Worm (Caenorhabditis elegans) whole organism, L4 larva: Measurements from ENCODE around the gene sbsp-1.

Source experiments
- D1046.2 ChIP-seq: fragments of 200-800 bp; sonication (Bioruptor generic); IDR thresholded peaks from 2 replicates; pipeline ENCODE4 v1.3.6; 2022; ENCODE audit warnings: missing genetic modification characterization, missing compliant biosample characterization
- F10B5.3 ChIP-seq: sonication (generic microtip); optimal IDR thresholded peaks from 2 replicates; lab custom pipeline; 2016; ENCODE audit warnings: mild to moderate bottlenecking, missing genetic modification characterization, missing compliant biosample characterization
- F26F4.8 ChIP-seq: fragments of 200-800 bp; sonication (Bioruptor generic); conservative IDR thresholded peaks from 2 replicates; pipeline ENCODE4 v1.3.6; 2022; ENCODE audit warnings: missing genetic modification characterization, missing compliant biosample characterization
- F49E8.2 ChIP-seq: sonication (generic microtip); optimal IDR thresholded peaks from 2 replicates; lab custom pipeline; 2016; ENCODE audit warnings: missing compliant biosample characterization, mild to moderate bottlenecking, missing genetic modification characterization, borderline replicate concordance
- R02D3.7 ChIP-seq: fragments of 150-350 bp; sonication (generic microtip); optimal IDR thresholded peaks from 3 replicates; lab custom pipeline; 2014; ENCODE audit warnings: missing biosample characterization, missing genetic modification characterization
- T20F7.1 ChIP-seq: fragments of 200-800 bp; sonication (Bioruptor generic); optimal IDR thresholded peaks from 2 replicates; lab custom pipeline; 2018; ENCODE audit warnings: mild to moderate bottlenecking, missing genetic modification characterization, missing compliant biosample characterization
- T26A8.4 ChIP-seq: fragments of 200-800 bp; sonication (Bioruptor generic); IDR thresholded peaks from 2 replicates; pipeline ENCODE4 v1.3.6; 2022; ENCODE audit warnings: missing genetic modification characterization, missing compliant biosample characterization
- Y105C5A.15 ChIP-seq: fragments of 200-800 bp; sonication (Bioruptor generic); IDR thresholded peaks from 2 replicates; pipeline ENCODE4 v1.3.6; 2022; ENCODE audit warnings: missing genetic modification characterization, missing compliant biosample characterization
- ZK337.2 ChIP-seq: fragments of 200-800 bp; sonication (Bioruptor generic); IDR thresholded peaks from 2 replicates; pipeline ENCODE4 v1.3.6; 2022; ENCODE audit warnings: missing genetic modification reagents, missing genetic modification characterization, missing compliant biosample characterization
- ZK546.5 ChIP-seq, 2 experiments: sonication (generic microtip); optimal IDR thresholded peaks; 2 replicates each; lab custom pipeline; 2017; ENCODE audit warnings: missing biosample characterization in 2 of 2, missing genetic modification characterization in 2 of 2
- aha-1 ChIP-seq: fragments of 150-350 bp; peaks from one replicate; lab custom pipeline; 2014; ENCODE audit warnings: missing biosample characterization, missing genetic modification characterization
- attf-4 ChIP-seq: sonication (generic microtip); optimal IDR thresholded peaks from 3 replicates; lab custom pipeline; 2017; ENCODE audit warnings: missing biosample characterization, missing genetic modification characterization
- ceh-20 ChIP-seq: fragments of 200-800 bp; sonication (Bioruptor generic); IDR thresholded peaks from 2 replicates; pipeline ENCODE4 v1.3.6; 2022; ENCODE audit warnings: missing genetic modification reagents, missing genetic modification characterization, missing compliant biosample characterization
- ceh-28 ChIP-seq: fragments of 150-350 bp; optimal IDR thresholded peaks from 2 replicates; lab custom pipeline; 2014; ENCODE audit warnings: missing biosample characterization, missing genetic modification reagents, missing genetic modification characterization
- daf-19 ChIP-seq: fragments of 200-800 bp; sonication (Bioruptor generic); conservative IDR thresholded peaks from 2 replicates; pipeline ENCODE4 v1.3.6; 2022; ENCODE audit warnings: missing genetic modification characterization, missing compliant biosample characterization
- daf-8 ChIP-seq: fragments of 200-800 bp; sonication (Bioruptor generic); IDR thresholded peaks from 2 replicates; pipeline ENCODE4 v1.3.6; 2022; ENCODE audit warnings: missing genetic modification characterization, missing compliant biosample characterization
- egl-27 ChIP-seq: sonication (generic microtip); optimal IDR thresholded peaks from 3 replicates; lab custom pipeline; 2017; ENCODE audit warnings: missing biosample characterization, missing genetic modification reagents, missing genetic modification characterization
- egl-43 ChIP-seq: fragments of 200-800 bp; sonication (Bioruptor generic); IDR thresholded peaks from 2 replicates; pipeline ENCODE4 v1.3.6; 2022; ENCODE audit warnings: missing genetic modification reagents, missing genetic modification characterization, missing compliant biosample characterization
- gei-8 ChIP-seq: fragments of 200-800 bp; sonication (Bioruptor generic); optimal IDR thresholded peaks from 2 replicates; lab custom pipeline; 2018; ENCODE audit warnings: mild to moderate bottlenecking, missing genetic modification characterization, missing compliant biosample characterization
- hmg-1.1 ChIP-seq: fragments of 200-800 bp; sonication (Bioruptor generic); IDR thresholded peaks from 2 replicates; pipeline ENCODE4 v1.3.6; 2022; ENCODE audit warnings: missing genetic modification reagents, missing genetic modification characterization, missing compliant biosample characterization
- jun-1 ChIP-seq: fragments of 150-350 bp; optimal IDR thresholded peaks from 2 replicates; lab custom pipeline; 2014; ENCODE audit warnings: missing biosample characterization, missing genetic modification reagents, missing genetic modification characterization
- lim-7 ChIP-seq: fragments of 200-800 bp; sonication (Bioruptor generic); IDR thresholded peaks from 2 replicates; pipeline ENCODE4 v1.3.6; 2022; ENCODE audit warnings: missing genetic modification characterization, missing compliant biosample characterization
- lin-1 ChIP-seq: fragments of 200-800 bp; sonication (Bioruptor generic); IDR thresholded peaks from 2 replicates; pipeline ENCODE4 v1.3.6; 2022; ENCODE audit warnings: missing genetic modification reagents, missing genetic modification characterization, missing compliant biosample characterization
- lin-15B ChIP-seq: fragments of 150-350 bp; sonication (generic microtip); optimal IDR thresholded peaks from 3 replicates; lab custom pipeline; 2014; ENCODE audit warnings: missing biosample characterization, missing genetic modification characterization
- lin-29 ChIP-seq: fragments of 200-800 bp; sonication (Bioruptor generic); IDR thresholded peaks from 2 replicates; pipeline ENCODE4 v1.3.6; 2022; ENCODE audit warnings: missing genetic modification reagents, missing genetic modification characterization, missing compliant biosample characterization
- lir-3 ChIP-seq: sonication (generic microtip); optimal IDR thresholded peaks from 2 replicates; lab custom pipeline; 2016; ENCODE audit warnings: mild to moderate bottlenecking, missing genetic modification characterization, missing compliant biosample characterization
- lsy-2 ChIP-seq, 2 experiments: fragments of 150-350 bp in 1 of 2; sonication (generic microtip) in 1 of 2; optimal IDR thresholded peaks; 2 replicates each; lab custom pipeline; 2014 to 2017; ENCODE audit warnings: missing biosample characterization in 2 of 2, missing genetic modification characterization in 2 of 2
- madf-5 ChIP-seq, 2 experiments: fragments of 200-800 bp; sonication (Bioruptor generic); IDR thresholded peaks; 2 replicates each; pipeline ENCODE4 v1.3.6; 2022; ENCODE audit warnings: missing compliant biosample characterization in 2 of 2, missing genetic modification characterization in 2 of 2
- mdl-1 ChIP-seq, 2 experiments: fragments of 150-350 bp in 1 of 2; sonication (generic microtip) in 1 of 2; optimal IDR thresholded peaks; 2 replicates each; lab custom pipeline; 2014 to 2017; ENCODE audit warnings: missing biosample characterization in 2 of 2, missing genetic modification characterization in 2 of 2
- mxl-2 ChIP-seq: fragments of 200-800 bp; sonication (Bioruptor generic); conservative IDR thresholded peaks from 2 replicates; pipeline ENCODE4 v1.3.6; 2022; ENCODE audit warnings: missing genetic modification reagents, missing genetic modification characterization, missing compliant biosample characterization
- mxl-3 ChIP-seq: fragments of 200-800 bp; sonication (Bioruptor generic); optimal IDR thresholded peaks from 2 replicates; lab custom pipeline; 2018; ENCODE audit warnings: mild to moderate bottlenecking, missing genetic modification characterization, missing compliant biosample characterization
- nhr-10 ChIP-seq: fragments of 150-350 bp; optimal IDR thresholded peaks from 2 replicates; lab custom pipeline; 2014; ENCODE audit warnings: missing biosample characterization, missing genetic modification characterization
- nhr-102 ChIP-seq: sonication (generic microtip); optimal IDR thresholded peaks from 2 replicates; lab custom pipeline; 2016; ENCODE audit warnings: mild to moderate bottlenecking, missing genetic modification characterization, moderate library complexity, missing compliant biosample characterization
- nhr-11 ChIP-seq: fragments of 150-350 bp; optimal IDR thresholded peaks from 2 replicates; lab custom pipeline; 2014; ENCODE audit warnings: missing biosample characterization, missing genetic modification characterization
- nhr-111 ChIP-seq: fragments of 200-800 bp; sonication (Bioruptor generic); optimal IDR thresholded peaks from 2 replicates; lab custom pipeline; 2018; ENCODE audit warnings: mild to moderate bottlenecking, missing genetic modification characterization, missing compliant biosample characterization
- nhr-237 ChIP-seq: sonication (generic microtip); optimal IDR thresholded peaks from 2 replicates; lab custom pipeline; 2017; ENCODE audit warnings: missing biosample characterization, missing genetic modification characterization
- nhr-25 ChIP-seq: sonication (generic microtip); optimal IDR thresholded peaks from 2 replicates; lab custom pipeline; 2017; ENCODE audit warnings: missing genetic modification characterization, mild to moderate bottlenecking, missing compliant biosample characterization, antibody characterized with exemption, moderate library complexity, borderline replicate concordance; ENCODE audit not compliant: insufficient read depth
- nhr-48 ChIP-seq: sonication (generic microtip); optimal IDR thresholded peaks from 2 replicates; lab custom pipeline; 2016; ENCODE audit warnings: mild to moderate bottlenecking, missing genetic modification characterization, missing compliant biosample characterization
- nhr-76 ChIP-seq: fragments of 150-350 bp; optimal IDR thresholded peaks from 2 replicates; lab custom pipeline; 2014; ENCODE audit warnings: missing biosample characterization, missing genetic modification characterization
- nhr-77 ChIP-seq: fragments of 150-350 bp; optimal IDR thresholded peaks from 2 replicates; lab custom pipeline; 2014; ENCODE audit warnings: missing biosample characterization, missing genetic modification characterization
- php-3 ChIP-seq: fragments of 200-800 bp; sonication (Bioruptor generic); IDR thresholded peaks from 2 replicates; pipeline ENCODE4 v1.3.6; 2022; ENCODE audit warnings: missing genetic modification reagents, missing genetic modification characterization, missing compliant biosample characterization
- pqm-1 ChIP-seq: sonication (generic microtip); optimal IDR thresholded peaks from 2 replicates; lab custom pipeline; 2017; ENCODE audit warnings: missing biosample characterization, missing genetic modification characterization
- rbr-2 ChIP-seq: sonication (generic microtip); optimal IDR thresholded peaks from 2 replicates; lab custom pipeline; 2016; ENCODE audit warnings: missing genotype, missing genetic modification characterization, missing compliant biosample characterization
- snpc-1.2 ChIP-seq: fragments of 200-800 bp; sonication (Bioruptor generic); IDR thresholded peaks from 2 replicates; pipeline ENCODE4 v1.3.6; 2022; ENCODE audit warnings: missing genetic modification reagents, missing genetic modification characterization, missing compliant biosample characterization
- snpc-4 ChIP-seq: fragments of 150-350 bp; optimal IDR thresholded peaks from 2 replicates; lab custom pipeline; 2014; ENCODE audit warnings: missing biosample characterization, missing genetic modification characterization
- spr-3 ChIP-seq: fragments of 200-800 bp; sonication (Bioruptor generic); optimal IDR thresholded peaks from 2 replicates; lab custom pipeline; 2018; ENCODE audit warnings: mild to moderate bottlenecking, missing genetic modification characterization, missing compliant biosample characterization
- tag-97 ChIP-seq: fragments of 200-800 bp; sonication (Bioruptor generic); IDR thresholded peaks from 2 replicates; pipeline ENCODE4 v1.3.6; 2022; ENCODE audit warnings: missing genetic modification characterization, missing compliant biosample characterization
- unc-130 ChIP-seq: sonication (generic microtip); optimal IDR thresholded peaks from 2 replicates; lab custom pipeline; 2016; ENCODE audit warnings: missing genetic modification reagents, missing genetic modification characterization, missing compliant biosample characterization
- unc-39 ChIP-seq: sonication (generic microtip); optimal IDR thresholded peaks from 2 replicates; lab custom pipeline; 2017; ENCODE audit warnings: missing biosample characterization, missing genetic modification characterization
- unc-62 ChIP-seq, 3 experiments: fragments of 150-350 bp in 1 of 3; sonication (generic microtip); optimal IDR thresholded peaks in 2 of 3; peaks in 1 of 3; 1 replicate in 1 of 3; 2 replicates in 2 of 3; lab custom pipeline; 2014 to 2017; ENCODE audit warnings: missing biosample characterization in 3 of 3, missing genetic modification characterization in 3 of 3, missing genetic modification reagents in 3 of 3, missing genotype in 1 of 3
- zfp-3 ChIP-seq: fragments of 200-800 bp; sonication (Bioruptor generic); conservative IDR thresholded peaks from 2 replicates; pipeline ENCODE4 v1.3.6; 2022; ENCODE audit warnings: missing genetic modification reagents, missing genetic modification characterization, missing compliant biosample characterization
- zip-2 ChIP-seq: fragments of 150-350 bp; optimal IDR thresholded peaks from 2 replicates; lab custom pipeline; 2014; ENCODE audit warnings: missing biosample characterization, missing genetic modification characterization

The sbsp-1 gene

ce11 chrIII:10818364-10818763 lies 14.4 kb upstream of the sbsp-1 start (continued):
- 0 out of 2 replicates have a peak, but pooled peaks have one; percentile 53 for TF ChIP-seq zfp-3 (GFP tag; lab: Robert Waterston, UW)
- peak; percentile 14 for TF ChIP-seq nhr-237
- TF ChIP-seq nhr-111: no peak
- TF ChIP-seq lsy-2 (tag; optimal IDR thresholded peaks at IDR 0.05; lab: Kevin White, UChicago): peak; percentile 63 to 76
- no peak for TF ChIP-seq D1046.2 (GFP tag; lab: Robert Waterston, UW)
- no peak for TF ChIP-seq unc-130
- TF ChIP-seq lin-15B (tag; lab: Kevin White, UChicago): no peak
- peak; percentile 64 for TF ChIP-seq nhr-11 (tag; lab: Kevin White, UChicago)
- peak; percentile 41 for TF ChIP-seq nhr-102 (tag; lab: Kevin White, UChicago)
- no peak for TF ChIP-seq zip-2 (tag; lab: Kevin White, UChicago)
- TF ChIP-seq mxl-2: no peak
- no peak for TF ChIP-seq daf-19 (GFP tag; lab: Robert Waterston, UW)
- TF ChIP-seq rbr-2 (tag; lab: Kevin White, UChicago): peak; percentile 70
- no peak for TF ChIP-seq attf-4 (tag; lab: Kevin White, UChicago)
- TF ChIP-seq snpc-1.2 (GFP tag; lab: Robert Waterston, UW): no peak
- TF ChIP-seq F10B5.3 (tag; lab: Kevin White, UChicago): no peak
- peak; percentile 93 for TF ChIP-seq aha-1 (tag; lab: Kevin White, UChicago)
- TF ChIP-seq spr-3 (GFP tag; lab: Kevin White, UChicago): no peak
- TF ChIP-seq lin-1 (GFP tag; lab: Robert Waterston, UW): no peak
- TF ChIP-seq snpc-4 (tag; lab: Kevin White, UChicago): no peak
- TF ChIP-seq mxl-3: peak; percentile 59
- no peak for TF ChIP-seq nhr-10 (tag; lab: Kevin White, UChicago)
- TF ChIP-seq T26A8.4 (GFP tag; lab: Robert Waterston, UW): no peak
- TF ChIP-seq daf-8 (GFP tag; lab: Robert Waterston, UW): no peak
- TF ChIP-seq nhr-48: no peak
- TF ChIP-seq ceh-20 (GFP tag; lab: Robert Waterston, UW): 0 out of 2 replicates have a peak, but pooled peaks have one; percentile 35
- no peak for TF ChIP-seq F26F4.8 (GFP tag; lab: Robert Waterston, UW)
- peak; percentile 48 for TF ChIP-seq T20F7.1 (GFP tag; lab: Kevin White, UChicago)
- no peak for TF ChIP-seq lin-29 (GFP tag; lab: Robert Waterston, UW)
- TF ChIP-seq mdl-1 (tag; optimal IDR thresholded peaks at IDR 0.05; lab: Kevin White, UChicago): peak in 1 of 2 experiments; percentile 15
- TF ChIP-seq gei-8 (GFP tag; lab: Kevin White, UChicago): no peak
- TF ChIP-seq R02D3.7 (tag; lab: Kevin White, UChicago): no peak
- TF ChIP-seq Y105C5A.15 (GFP tag; lab: Robert Waterston, UW): no peak
- TF ChIP-seq pqm-1 (tag; lab: Kevin White, UChicago): peak; percentile 10
- TF ChIP-seq tag-97 (GFP tag; lab: Robert Waterston, UW): no peak
- TF ChIP-seq lir-3: no peak
- no peak for TF ChIP-seq jun-1 (tag; lab: Kevin White, UChicago)
- TF ChIP-seq hmg-1.1 (GFP tag; lab: Robert Waterston, UW): peak; percentile 52
- no peak for TF ChIP-seq nhr-76 (tag; lab: Kevin White, UChicago)
- TF ChIP-seq php-3 (GFP tag; lab: Robert Waterston, UW): no peak
- TF ChIP-seq ZK546.5 (tag; optimal IDR thresholded peaks at IDR 0.05; lab: Kevin White, UChicago): no peak
- peak in 1 of 2 experiments; percentile 17 for TF ChIP-seq unc-62 (GFP tag; optimal IDR thresholded peaks at IDR 0.05 in 1 of 2; lab: Kevin White, UChicago)
- no peak for TF ChIP-seq unc-62 (tag; optimal IDR thresholded peaks at IDR 0.05; lab: Kevin White, UChicago)
- TF ChIP-seq egl-43: 0 out of 2 replicates have a peak, but pooled peaks have one; percentile 43
- no peak for TF ChIP-seq unc-39 (tag; lab: Kevin White, UChicago)
- no peak for TF ChIP-seq ceh-28
- peak; percentile 49 for TF ChIP-seq nhr-77
- no peak for TF ChIP-seq F49E8.2 (tag; lab: Kevin White, UChicago)
- TF ChIP-seq ZK337.2 (GFP tag; lab: Robert Waterston, UW): no peak
- no peak for TF ChIP-seq egl-27
- TF ChIP-seq lim-7 (GFP tag; lab: Robert Waterston, UW): peak; percentile 51; the same call in 1 of the 2 replicates
- TF ChIP-seq nhr-25 (tag; lab: Kevin White, UChicago): peak; percentile 63
- no peak for TF ChIP-seq madf-5 (GFP tag; IDR thresholded peaks at IDR 0.05; lab: Robert Waterston, UW)
